Worm (Caenorhabditis elegans) whole organism, mixed stage, embryonic: ENCODE measurements around the gene tsp-1.

Experiments used
- blmp-1 ChIP-seq: fragments of 150-350 bp; optimal IDR thresholded peaks from 2 replicates; lab custom pipeline; 2014; ENCODE audit warnings: missing biosample characterization, missing genetic modification characterization
- lsy-2 ChIP-seq: fragments of 150-350 bp; optimal IDR thresholded peaks from 2 replicates; lab custom pipeline; 2014; ENCODE audit warnings: missing biosample characterization, missing genetic modification characterization
- nhr-28 ChIP-seq: fragments of 150-350 bp; optimal IDR thresholded peaks from 2 replicates; lab custom pipeline; 2014; ENCODE audit warnings: missing biosample characterization, missing genetic modification characterization
- unc-62 ChIP-seq: fragments of 150-350 bp; optimal IDR thresholded peaks from 2 replicates; lab custom pipeline; 2014; ENCODE audit warnings: missing biosample characterization, missing genetic modification reagents, missing genetic modification characterization

- TF ChIP-seq blmp-1 (tag; lab: Kevin White, UChicago) (no peak), lsy-2 (tag; lab: Kevin White, UChicago) (no peak), nhr-28 (tag; lab: Kevin White, UChicago) (no peak), unc-62 (GFP tag; lab: Kevin White, UChicago) (no peak)
These were observed 13.0 kb downstream of the tsp-1 start, which contains the start of gene rfs-1 for ce11 chrIII:8226178-8226577.
